Worm (Caenorhabditis elegans) whole organism, L1 larva: ENCODE measurements around the gene F15B10.3.

Experiments
- ama-1 ChIP-seq: fragments of 150-350 bp; optimal IDR thresholded peaks from 2 replicates; lab custom pipeline; 2014
- egl-27 ChIP-seq, 2 experiments: fragments of 150-350 bp in 1 of 2; sonication (generic microtip); optimal IDR thresholded peaks; 3 replicates each; lab custom pipeline; 2017 to 2018; ENCODE audit warnings: missing biosample characterization in 2 of 2, missing genetic modification characterization in 2 of 2, missing genetic modification reagents in 2 of 2
- fkh-10 ChIP-seq: sonication (generic microtip); optimal IDR thresholded peaks from 2 replicates; lab custom pipeline; 2017; ENCODE audit warnings: missing biosample characterization, missing genetic modification reagents, missing genetic modification characterization
- lin-39 ChIP-seq: fragments of 150-350 bp; optimal IDR thresholded peaks from 2 replicates; lab custom pipeline; 2014; ENCODE audit warnings: missing biosample characterization, missing genetic modification reagents, missing genetic modification characterization
- mep-1 ChIP-seq: fragments of 150-350 bp; optimal IDR thresholded peaks from 2 replicates; lab custom pipeline; 2014; ENCODE audit warnings: missing biosample characterization, missing genetic modification characterization
- nhr-237 ChIP-seq: fragments of 150-350 bp; optimal IDR thresholded peaks from 2 replicates; lab custom pipeline; 2014; ENCODE audit warnings: missing biosample characterization, missing genetic modification characterization
- nhr-77 ChIP-seq: fragments of 150-350 bp; optimal IDR thresholded peaks from 2 replicates; lab custom pipeline; 2014; ENCODE audit warnings: missing biosample characterization, missing genetic modification characterization
- skn-1 ChIP-seq: fragments of 150-350 bp; optimal IDR thresholded peaks from 2 replicates; lab custom pipeline; 2014; ENCODE audit warnings: missing biosample characterization, missing genetic modification characterization
- ztf-11 ChIP-seq, 2 experiments: sonication (generic microtip); optimal IDR thresholded peaks; 2 replicates each; lab custom pipeline; 2016 to 2017; ENCODE audit warnings: missing genetic modification characterization in 2 of 2, missing biosample characterization in 1 of 2, missing compliant biosample characterization in 1 of 2

ce11 chrIV:6648625-6649024 is 46.1 kb downstream of the F15B10.3 start:
- TF ChIP-seq ama-1 = no peak
- peak in 1 of 2 experiments; percentile 43 for TF ChIP-seq ztf-11 (tag; optimal IDR thresholded peaks at IDR 0.05; lab: Kevin White, UChicago)
- TF ChIP-seq fkh-10 = no peak
- TF ChIP-seq skn-1 (tag; lab: Kevin White, UChicago) = no peak
- TF ChIP-seq nhr-77 (tag; lab: Kevin White, UChicago) = no peak
- no peak for TF ChIP-seq nhr-237
- no peak for TF ChIP-seq lin-39 (tag; lab: Kevin White, UChicago)
- TF ChIP-seq mep-1 (tag; lab: Kevin White, UChicago) = no peak
- TF ChIP-seq egl-27 (tag; optimal IDR thresholded peaks at IDR 0.05; lab: Kevin White, UChicago) = no peak
